Fruit fly (Drosophila melanogaster) whole organism, adult: Measurements from ENCODE around the gene SPoCk.

ENCODE experiments used
- CG11617 ChIP-seq: fragments of 200-800 bp; sonication (Bioruptor generic); optimal IDR thresholded peaks from 2 replicates; lab custom pipeline; 2017; ENCODE audit warnings: mild to moderate bottlenecking, missing biosample characterization, missing genetic modification reagents, missing genetic modification characterization
- CG12768 ChIP-seq: fragments of 200-800 bp; sonication (Bioruptor generic); optimal IDR thresholded peaks from 2 replicates; lab custom pipeline; 2017; ENCODE audit warnings: missing biosample characterization, missing genetic modification characterization, mild to moderate bottlenecking, moderate library complexity, missing genetic modification reagents
- CG14711 ChIP-seq: fragments of 200-800 bp; sonication (Bioruptor generic); optimal IDR thresholded peaks from 2 replicates; lab custom pipeline; 2018; ENCODE audit warnings: missing biosample characterization, mild to moderate bottlenecking, missing genetic modification characterization, moderate library complexity
- CG1620 ChIP-seq: fragments of 200-800 bp; sonication (Bioruptor generic); optimal IDR thresholded peaks from 2 replicates; lab custom pipeline; 2016; ENCODE audit warnings: missing biosample characterization, missing genetic modification characterization
- CG33017 ChIP-seq: fragments of 200-800 bp; sonication (Bioruptor generic); optimal IDR thresholded peaks from 2 replicates; lab custom pipeline; 2018; ENCODE audit warnings: missing biosample characterization, mild to moderate bottlenecking, missing genetic modification characterization, moderate library complexity
- CG5204 ChIP-seq: fragments of 200-800 bp; sonication (Bioruptor generic); optimal IDR thresholded peaks from 2 replicates; lab custom pipeline; 2016; ENCODE audit warnings: missing biosample characterization, missing genetic modification characterization
- CG7045 ChIP-seq: fragments of 200-800 bp; sonication (Bioruptor generic); optimal IDR thresholded peaks from 2 replicates; lab custom pipeline; 2017; ENCODE audit warnings: missing biosample characterization, mild to moderate bottlenecking, missing genetic modification characterization
- CG7101 ChIP-seq: fragments of 200-800 bp; sonication (Bioruptor generic); optimal IDR thresholded peaks from 2 replicates; lab custom pipeline; 2018; ENCODE audit warnings: missing biosample characterization, mild to moderate bottlenecking, missing genetic modification characterization, moderate library complexity
- Clk ChIP-seq: fragments of 200-800 bp; sonication (Bioruptor generic); optimal IDR thresholded peaks from 2 replicates; lab custom pipeline; 2017; ENCODE audit warnings: missing biosample characterization, missing genetic modification characterization
- Crg-1 ChIP-seq: fragments of 200-800 bp; sonication (Bioruptor generic); optimal IDR thresholded peaks from 2 replicates; lab custom pipeline; 2016; ENCODE audit warnings: missing biosample characterization, missing genetic modification characterization
- Hr96 ChIP-seq: fragments of 200-800 bp; sonication (Bioruptor generic); optimal IDR thresholded peaks from 2 replicates; lab custom pipeline; 2016; ENCODE audit warnings: missing biosample characterization, missing genetic modification characterization
- Mnt ChIP-seq: fragments of 200-800 bp; sonication (Bioruptor generic); optimal IDR thresholded peaks from 2 replicates; lab custom pipeline; 2016; ENCODE audit warnings: missing biosample characterization, mild to moderate bottlenecking, missing genetic modification characterization
- bab1 ChIP-seq: fragments of 200-800 bp; sonication (Bioruptor generic); optimal IDR thresholded peaks from 3 replicates; lab custom pipeline; 2019; ENCODE audit warnings: missing biosample characterization, mild to moderate bottlenecking, missing genetic modification characterization, moderate library complexity
- cic ChIP-seq: fragments of 200-800 bp; sonication (Bioruptor generic); optimal IDR thresholded peaks from 2 replicates; lab custom pipeline; 2017; ENCODE audit warnings: missing biosample characterization, mild to moderate bottlenecking, missing genetic modification characterization, moderate library complexity
- cnc ChIP-seq, 2 experiments: fragments of >200 bp; optimal IDR thresholded peaks; 2 replicates each; lab custom pipeline; 2017
- kay ChIP-seq: fragments of 200-800 bp; sonication (Bioruptor generic); peaks from one replicate; lab custom pipeline; 2016; ENCODE audit warnings: missing biosample characterization, missing genetic modification characterization, borderline replicate concordance
- ovo ChIP-seq: fragments of 200-800 bp; sonication (Bioruptor generic); optimal IDR thresholded peaks from 2 replicates; lab custom pipeline; 2016; ENCODE audit warnings: missing biosample characterization, missing genetic modification characterization
- pad ChIP-seq: fragments of 200-800 bp; sonication (Bioruptor generic); optimal IDR thresholded peaks from 3 replicates; lab custom pipeline; 2017; ENCODE audit warnings: missing biosample characterization, missing genetic modification characterization, mild to moderate bottlenecking, moderate library complexity, missing genetic modification reagents
- tj ChIP-seq: fragments of 200-800 bp; sonication (Bioruptor generic); optimal IDR thresholded peaks from 3 replicates; lab custom pipeline; 2017; ENCODE audit warnings: missing biosample characterization, mild to moderate bottlenecking, missing genetic modification characterization, moderate library complexity
- toe ChIP-seq: fragments of 200-800 bp; sonication (Bioruptor generic); optimal IDR thresholded peaks from 2 replicates; lab custom pipeline; 2016; ENCODE audit warnings: missing biosample characterization, missing genetic modification characterization

SPoCk gene

DNA sequence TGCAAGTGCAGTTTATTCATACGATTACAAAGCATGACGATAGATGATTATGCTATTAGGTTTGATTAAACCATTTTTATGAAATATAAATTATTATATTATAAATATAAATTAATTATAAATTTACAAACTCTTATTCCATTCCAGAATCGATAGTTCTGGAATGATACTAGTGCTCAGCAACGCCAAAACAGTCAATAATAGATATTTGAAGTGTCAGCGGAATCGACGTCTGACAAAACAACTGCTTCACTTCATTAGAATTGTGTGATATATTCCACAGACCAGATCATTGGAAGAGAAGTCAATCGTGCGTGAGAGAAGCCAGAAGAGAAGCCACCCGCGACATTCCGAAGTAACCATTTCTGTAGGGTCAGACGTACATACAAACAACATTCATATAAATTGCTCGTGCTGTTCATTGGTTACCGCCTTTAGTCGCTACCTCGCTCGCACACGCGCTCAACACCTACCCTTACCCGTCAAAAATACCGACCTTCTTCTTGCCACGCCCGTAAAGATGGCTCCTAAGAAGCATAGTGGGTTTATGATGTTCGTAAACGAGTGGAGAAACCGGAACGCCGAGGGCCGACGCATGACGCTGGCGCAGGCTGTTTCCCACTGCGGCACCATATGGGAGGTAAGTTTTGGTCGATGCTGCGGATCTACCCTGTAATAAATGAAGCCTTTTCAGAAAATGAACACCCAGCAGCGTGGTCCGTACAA, 25.0 kb upstream of the SPoCk start:
- TF ChIP-seq tj (GFP tag; lab: Kevin White, UChicago) (peak; percentile 78), ovo (no peak)

DNA sequence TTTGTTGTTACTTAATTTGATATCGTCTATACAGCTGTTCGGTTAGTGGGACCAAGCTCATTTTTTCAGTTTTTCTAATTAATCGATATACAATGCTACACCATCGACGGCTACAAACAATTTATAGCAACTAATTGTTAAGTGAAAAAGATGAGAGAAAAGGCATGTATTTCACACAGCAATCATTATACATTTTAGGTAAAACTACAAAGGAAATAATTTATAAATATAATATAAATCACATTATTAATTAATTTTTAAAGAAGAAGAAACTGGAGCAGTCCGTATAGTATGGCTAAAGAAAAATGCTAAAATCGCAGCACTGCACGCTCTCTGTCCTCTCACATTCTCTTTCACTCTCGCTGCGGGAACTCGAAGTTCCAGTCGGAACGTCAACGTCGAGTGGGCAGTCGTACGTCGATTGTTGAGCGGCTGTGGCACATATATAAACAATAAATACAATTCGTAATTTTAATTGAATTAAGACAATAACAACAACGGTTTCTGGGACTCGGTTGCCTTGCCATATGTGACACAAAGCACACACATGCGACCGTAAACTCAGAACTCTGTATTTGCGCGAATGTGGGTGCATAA, 21.4 kb upstream of the SPoCk start, which contains the start of the genes CG14450 and CG11367:
CG14450 (minus strand) TSS at position 51 of the 597 bp plus-strand sequence.
CG11367 (plus strand) TSS at position 373 of the 597 bp plus-strand sequence.
- peak; percentile 16 for TF ChIP-seq ovo
- no peak for TF ChIP-seq kay (GFP tag; lab: Kevin White, UChicago)
- peak; percentile 40 for TF ChIP-seq cic
- TF ChIP-seq CG11617 = peak; percentile 2
- TF ChIP-seq pad = no peak
- no peak for TF ChIP-seq Hr96 (GFP tag; lab: Kevin White, UChicago)
- peak; percentile 15 for TF ChIP-seq CG5204 (GFP tag; lab: Kevin White, UChicago)
- TF ChIP-seq bab1 = peak; percentile 34
- TF ChIP-seq CG33017 = peak; percentile 19
- TF ChIP-seq CG12768 (GFP tag; lab: Kevin White, UChicago) = peak; percentile 19
- TF ChIP-seq CG14711 (tag; lab: Kevin White, UChicago) = peak; percentile 26

DNA sequence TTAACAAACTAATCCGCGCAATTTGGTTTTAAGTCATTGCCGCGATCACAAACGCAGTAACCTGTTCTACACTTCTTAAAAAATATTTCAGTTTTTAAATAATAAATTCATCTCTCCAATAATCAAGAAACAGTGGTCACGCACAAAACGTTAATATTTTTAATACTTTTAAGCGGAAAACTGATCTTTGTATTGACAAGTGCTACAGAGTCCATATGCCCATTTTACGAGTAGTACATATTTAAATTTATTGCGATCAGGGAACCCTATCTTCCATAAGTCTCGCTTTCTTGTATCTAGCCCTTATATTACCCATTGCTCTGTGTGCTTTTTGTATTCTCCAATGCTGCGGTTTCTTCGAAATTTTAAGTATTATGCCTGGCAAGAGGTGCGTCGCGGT, 19.8 kb upstream of the SPoCk start, which contains the start of gene CG32454:
CG32454 (plus strand) TSS at position 301 of the 400 bp plus-strand sequence.
- TF ChIP-seq toe (GFP tag; lab: Kevin White, UChicago) (no peak), CG12768 (GFP tag; lab: Kevin White, UChicago) (no peak), Hr96 (GFP tag; lab: Kevin White, UChicago) (no peak), CG5204 (GFP tag; lab: Kevin White, UChicago) (no peak), CG33017 (no peak), kay (GFP tag; lab: Kevin White, UChicago) (peak; percentile 71), Clk (GFP tag; lab: Kevin White, UChicago) (no peak)

DNA sequence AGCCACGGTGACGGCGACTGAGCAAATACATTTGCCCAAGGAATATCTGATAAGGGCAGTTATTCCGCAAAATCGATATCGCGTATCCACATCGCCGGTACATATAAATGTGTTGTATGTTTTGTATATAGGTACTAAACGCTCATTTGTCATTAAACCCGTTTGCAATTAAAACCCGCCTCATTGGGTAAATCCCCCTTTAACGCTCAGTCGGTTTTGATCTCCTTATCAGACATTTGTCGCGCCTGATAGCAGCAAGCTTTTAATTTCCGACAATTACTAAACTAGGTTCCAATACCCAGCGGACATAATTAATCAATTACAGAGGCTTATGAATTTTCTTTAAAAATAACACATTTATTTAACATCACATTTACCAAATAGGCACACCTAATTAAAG, 17.9 kb upstream of the SPoCk start:
- no peak for TF ChIP-seq CG14711 (tag; lab: Kevin White, UChicago)
- TF ChIP-seq kay (GFP tag; lab: Kevin White, UChicago) = no peak
- no peak for TF ChIP-seq pad
- no peak for TF ChIP-seq CG7045 (GFP tag; lab: Kevin White, UChicago)
- TF ChIP-seq Hr96 (GFP tag; lab: Kevin White, UChicago) = no peak
- TF ChIP-seq CG12768 (GFP tag; lab: Kevin White, UChicago) = no peak
- no peak for TF ChIP-seq cic
- TF ChIP-seq tj (GFP tag; lab: Kevin White, UChicago) = no peak
- no peak for TF ChIP-seq toe (GFP tag; lab: Kevin White, UChicago)

DNA sequence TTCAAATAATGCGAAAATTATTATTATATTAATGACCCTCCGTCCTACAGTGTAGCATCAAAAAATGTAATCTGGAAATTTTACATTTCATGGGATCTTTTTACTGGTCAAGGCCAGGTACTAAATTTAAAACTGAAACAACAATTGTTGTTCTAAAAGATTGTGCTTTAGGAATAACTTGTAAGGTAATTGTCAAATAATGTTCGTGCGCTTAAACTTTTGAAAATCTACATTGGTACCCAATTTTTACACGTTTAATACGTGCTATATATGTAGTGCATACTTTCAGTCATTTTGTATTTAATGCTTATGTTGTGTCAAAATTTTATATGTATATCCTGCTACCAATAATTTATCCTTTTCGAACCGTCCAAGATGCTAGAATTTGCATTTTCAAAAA, 15.6 kb upstream of the SPoCk start:
- TF ChIP-seq Mnt (GFP tag; lab: Kevin White, UChicago) = no peak
- no peak for TF ChIP-seq cnc (optimal IDR thresholded peaks at IDR 0.05; lab: Kevin White, UChicago)
- TF ChIP-seq Crg-1 (GFP tag; lab: Kevin White, UChicago) = no peak
- peak; percentile 54 for TF ChIP-seq kay (GFP tag; lab: Kevin White, UChicago)

DNA sequence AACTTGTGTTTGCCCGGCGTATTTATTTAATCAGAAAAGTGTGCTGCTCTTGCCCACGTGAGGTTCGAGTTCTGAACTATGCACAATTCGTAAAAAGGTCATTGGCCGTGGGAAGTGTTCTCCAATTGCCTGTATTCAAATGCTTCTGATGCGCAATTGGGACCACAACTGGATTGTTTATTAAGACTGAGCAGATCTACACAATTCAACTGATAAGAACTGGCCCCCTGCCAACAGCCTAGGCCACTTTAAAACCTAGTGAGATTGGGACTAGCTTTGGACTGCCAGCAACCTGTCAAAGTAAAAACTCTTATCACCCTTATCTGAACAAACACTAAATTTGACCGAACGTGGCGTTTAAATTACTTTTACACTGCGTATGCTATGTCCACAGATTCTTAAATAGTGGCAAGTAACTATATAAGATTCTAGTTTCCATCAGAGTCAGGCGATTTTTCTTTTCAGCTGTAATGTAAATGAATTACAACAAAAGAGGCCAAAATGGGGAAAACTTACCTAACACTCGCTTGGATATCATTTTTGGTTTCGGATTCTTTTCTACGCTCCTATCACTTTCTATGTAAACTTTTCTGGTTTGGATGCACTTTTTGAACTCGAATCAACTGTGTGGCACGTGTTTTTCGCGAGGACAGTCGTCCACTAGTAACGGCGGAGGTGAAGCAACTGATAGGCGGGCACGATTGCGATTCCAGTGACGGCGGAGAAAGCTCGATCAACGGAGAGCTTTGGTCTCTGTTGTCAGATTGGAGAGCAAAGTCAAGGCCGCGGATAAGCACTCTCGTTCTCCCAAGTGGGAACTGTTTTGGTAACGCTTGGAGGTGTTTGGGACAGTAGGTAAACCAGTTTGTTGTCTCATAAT, 11.3 kb upstream of the SPoCk start, which contains the start of gene CG11241:
CG11241 (minus strand) TSS at position 689 of the 880 bp plus-strand sequence.
- TF ChIP-seq cnc (optimal IDR thresholded peaks at IDR 0.05; lab: Kevin White, UChicago) (no peak), Mnt (GFP tag; lab: Kevin White, UChicago) (peak; percentile 74), Hr96 (GFP tag; lab: Kevin White, UChicago) (peak; percentile 3), CG12768 (GFP tag; lab: Kevin White, UChicago) (peak; percentile 1), cic (peak; percentile 10), ovo (peak; percentile 30), CG5204 (GFP tag; lab: Kevin White, UChicago) (no peak), kay (GFP tag; lab: Kevin White, UChicago) (peak; percentile 26)

DNA sequence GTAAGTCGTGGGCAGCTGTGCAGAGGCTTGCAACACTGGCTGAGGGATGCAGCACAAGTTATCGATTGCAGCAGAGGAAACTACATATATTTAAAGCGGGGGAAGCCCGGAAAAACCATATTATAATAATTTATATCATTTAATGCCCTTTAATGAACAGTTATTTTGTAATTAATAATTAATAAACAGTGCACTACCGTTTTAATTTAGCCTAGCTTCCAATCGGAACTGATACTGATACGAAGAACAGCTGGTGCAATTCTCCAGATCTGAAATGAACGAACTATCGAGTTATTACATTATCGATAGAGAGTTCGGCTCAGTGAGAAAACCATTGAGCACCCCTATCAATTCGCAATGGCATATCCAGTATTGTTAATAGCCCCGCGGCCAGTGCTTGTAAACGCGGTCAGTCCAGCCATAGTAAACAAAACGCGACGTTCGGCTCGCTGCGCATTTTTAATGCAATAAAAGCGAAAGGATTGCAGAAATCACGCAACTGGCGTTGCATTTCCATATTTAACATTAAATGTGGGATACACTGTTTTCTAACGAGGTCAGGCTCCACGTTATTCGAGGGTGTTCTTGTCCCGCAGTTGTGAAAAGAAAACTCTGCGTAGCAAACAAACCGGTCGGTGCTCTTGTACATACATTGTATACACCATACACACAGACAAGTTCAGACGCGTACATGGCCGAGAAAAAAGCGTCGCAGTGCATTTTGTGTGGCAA, 7.7 kb upstream of the SPoCk start, which contains the start of gene CG7369:
CG7369 (plus strand) TSS at position 405 of the 732 bp plus-strand sequence.
- TF ChIP-seq CG7101 (tag; lab: Kevin White, UChicago) = peak; percentile 88
- peak; percentile 96 for TF ChIP-seq CG12768 (GFP tag; lab: Kevin White, UChicago)
- peak; percentile 96 for TF ChIP-seq kay (GFP tag; lab: Kevin White, UChicago)
- peak; percentile 93 for TF ChIP-seq Clk (GFP tag; lab: Kevin White, UChicago)
- TF ChIP-seq CG11617 = peak; percentile 95
- peak; percentile 64 for TF ChIP-seq tj (GFP tag; lab: Kevin White, UChicago)
- peak; percentile 92 for TF ChIP-seq ovo
- TF ChIP-seq CG7045 (GFP tag; lab: Kevin White, UChicago) = peak; percentile 92
- peak; percentile 84 for TF ChIP-seq cic
- TF ChIP-seq toe (GFP tag; lab: Kevin White, UChicago) = peak; percentile 96
- TF ChIP-seq CG14711 (tag; lab: Kevin White, UChicago) = peak; percentile 82
- peak; percentile 93 for TF ChIP-seq Hr96 (GFP tag; lab: Kevin White, UChicago)
- peak; percentile 97 for TF ChIP-seq CG1620 (GFP tag; lab: Kevin White, UChicago)
- TF ChIP-seq pad = peak; percentile 90
- TF ChIP-seq CG33017 = peak; percentile 83
- TF ChIP-seq bab1 = peak; percentile 89
- peak; percentile 89 for TF ChIP-seq Mnt (GFP tag; lab: Kevin White, UChicago)
- no peak for TF ChIP-seq cnc (optimal IDR thresholded peaks at IDR 0.05; lab: Kevin White, UChicago)
- TF ChIP-seq CG5204 (GFP tag; lab: Kevin White, UChicago) = peak; percentile 93
- TF ChIP-seq Crg-1 (GFP tag; lab: Kevin White, UChicago) = peak; percentile 97
